Fruit fly (Drosophila melanogaster) whole organism, adult: ENCODE measurements around the gene SoxN.

Source experiments
- CG5204 ChIP-seq: fragments of 200-800 bp; sonication (Bioruptor generic); optimal IDR thresholded peaks from 2 replicates; lab custom pipeline; 2016; ENCODE audit warnings: missing biosample characterization, missing genetic modification characterization
- CG7045 ChIP-seq: fragments of 200-800 bp; sonication (Bioruptor generic); optimal IDR thresholded peaks from 2 replicates; lab custom pipeline; 2017; ENCODE audit warnings: missing biosample characterization, mild to moderate bottlenecking, missing genetic modification characterization

DNA sequence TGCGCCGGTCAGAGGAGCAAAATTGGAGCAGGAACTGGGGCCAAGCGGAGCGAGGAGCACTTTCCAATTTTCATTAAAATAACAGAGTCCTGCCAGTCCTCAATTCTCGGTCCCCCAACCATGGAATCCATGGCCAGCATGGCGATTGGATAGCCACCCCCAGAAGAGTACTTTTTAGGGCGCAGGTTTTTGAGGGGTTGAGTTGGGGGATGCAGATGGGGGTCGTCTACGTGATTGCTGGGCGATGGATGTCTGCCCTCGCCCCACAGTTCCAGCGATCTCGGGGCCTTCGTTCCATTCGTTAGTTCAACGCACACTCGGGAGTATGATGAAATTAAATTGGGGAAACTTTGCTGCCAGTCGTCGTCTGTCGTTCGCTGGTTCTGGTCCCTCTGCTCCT is 33.7 kb upstream of the SoxN start:
- TF ChIP-seq CG7045 (GFP tag; lab: Kevin White, UChicago) (no peak), CG5204 (GFP tag; lab: Kevin White, UChicago) (no peak)
